Worm (Caenorhabditis elegans) whole organism, L3 larva: ENCODE measurements around the gene ceh-75.

Source experiments
- ama-1 ChIP-seq: fragments of 150-350 bp; optimal IDR thresholded peaks from 2 replicates; lab custom pipeline; 2018
- elt-1 ChIP-seq: fragments of 150-350 bp; optimal IDR thresholded peaks from 2 replicates; lab custom pipeline; 2014; ENCODE audit warnings: missing biosample characterization, missing genetic modification characterization
- skn-1 ChIP-seq: fragments of 150-350 bp; optimal IDR thresholded peaks from 2 replicates; lab custom pipeline; 2014; ENCODE audit warnings: missing biosample characterization, missing genetic modification characterization
- snpc-4 ChIP-seq: fragments of 150-350 bp; optimal IDR thresholded peaks from 2 replicates; lab custom pipeline; 2014; ENCODE audit warnings: missing biosample characterization, missing genetic modification characterization

ce11 chrV:9913863-9914262, 7.3 kb upstream of the ceh-75 start, which contains the start of gene fipr-10:
- no peak for TF ChIP-seq skn-1 (tag; lab: Kevin White, UChicago)
- no peak for TF ChIP-seq elt-1 (tag; lab: Kevin White, UChicago)
- no peak for TF ChIP-seq snpc-4 (tag; lab: Kevin White, UChicago)
- TF ChIP-seq ama-1 (lab: Kevin White, UChicago): no peak
